Fruit fly (Drosophila melanogaster) whole organism, embryonic: ENCODE measurements around the gene Rab3GAP1.

Experiments
- Adf1 ChIP-seq: fragments of 200-800 bp; sonication (Bioruptor generic); IDR thresholded peaks from 2 replicates; pipeline ENCODE4 v1.3.6; 2022; ENCODE audit warnings: missing biosample characterization, missing genetic modification characterization
- CG12219 ChIP-seq: fragments of 200-800 bp; sonication (Bioruptor generic); optimal IDR thresholded peaks from 3 replicates; lab custom pipeline; 2018; ENCODE audit warnings: missing biosample characterization, mild to moderate bottlenecking, missing genetic modification characterization
- CG14441 ChIP-seq: fragments of 200-800 bp; sonication (Bioruptor generic); IDR thresholded peaks from 2 replicates; pipeline ENCODE4 v1.3.6; 2022; ENCODE audit warnings: missing biosample characterization, missing genetic modification characterization
- CG16813 ChIP-seq: fragments of 200-800 bp; sonication (Bioruptor generic); IDR thresholded peaks from 3 replicates; pipeline ENCODE4 v1.3.6; 2022; ENCODE audit warnings: missing biosample characterization, missing genetic modification characterization; ENCODE audit not compliant: partially characterized antibody
- CG4360 ChIP-seq: fragments of 200-800 bp; sonication (Bioruptor generic); IDR thresholded peaks from 2 replicates; pipeline ENCODE4 v1.3.6; 2022; ENCODE audit warnings: missing biosample characterization, missing genetic modification characterization
- CG4854 ChIP-seq: fragments of 200-800 bp; sonication (Bioruptor generic); optimal IDR thresholded peaks from 2 replicates; lab custom pipeline; 2016; ENCODE audit warnings: missing biosample characterization, missing genetic modification characterization, inconsistent platforms
- HLH4C ChIP-seq: fragments of 200-800 bp; sonication (Bioruptor generic); IDR thresholded peaks from 3 replicates; pipeline ENCODE4 v1.3.6; 2022; ENCODE audit warnings: missing biosample characterization, missing genetic modification characterization; ENCODE audit not compliant: partially characterized antibody
- Meics ChIP-seq: fragments of 200-800 bp; sonication (Bioruptor generic); optimal IDR thresholded peaks from 2 replicates; lab custom pipeline; 2017; ENCODE audit warnings: missing biosample characterization, mild to moderate bottlenecking, missing genetic modification characterization
- chinmo ChIP-seq: fragments of 200-800 bp; sonication (Bioruptor generic); IDR thresholded peaks from 4 replicates; pipeline ENCODE4 v1.3.6; 2022; ENCODE audit warnings: missing biosample characterization, missing genetic modification characterization; ENCODE audit not compliant: partially characterized antibody
- nau ChIP-seq: fragments of 200-800 bp; sonication (Bioruptor generic); optimal IDR thresholded peaks from 3 replicates; lab custom pipeline; 2017; ENCODE audit warnings: missing biosample characterization, mild to moderate bottlenecking, missing genetic modification characterization, missing genetic modification reagents
- run ChIP-seq: fragments of 200-800 bp; sonication (Bioruptor generic); optimal IDR thresholded peaks from 3 replicates; lab custom pipeline; 2018; ENCODE audit warnings: missing biosample characterization, mild to moderate bottlenecking, missing genetic modification characterization
- vfl ChIP-seq: fragments of 200-800 bp; sonication (Bioruptor generic); optimal IDR thresholded peaks from 2 replicates; lab custom pipeline; 2016; ENCODE audit warnings: missing biosample characterization, missing genetic modification characterization

- TF ChIP-seq vfl (GFP tag; lab: Kevin White, UChicago), result no peak
- peak; percentile 13 for TF ChIP-seq nau (GFP tag; lab: Kevin White, UChicago)
- no peak for TF ChIP-seq CG4854 (GFP tag; lab: Kevin White, UChicago)
- TF ChIP-seq CG14441 (GFP tag; lab: Robert Waterston, UW), result peak; percentile 65
- peak; percentile 27 for TF ChIP-seq CG12219 (GFP tag; lab: Kevin White, UChicago)
- TF ChIP-seq Meics (GFP tag; lab: Kevin White, UChicago), result peak; percentile 62
- no peak for TF ChIP-seq CG16813
- no peak for TF ChIP-seq run (tag; lab: Kevin White, UChicago)
- TF ChIP-seq Adf1, result peak; percentile 36; the same call in 1 of the 2 replicates
- TF ChIP-seq chinmo (GFP tag; lab: Robert Waterston, UW), result peak; percentile 97
- TF ChIP-seq CG4360 (GFP tag; lab: Robert Waterston, UW), result no peak
- TF ChIP-seq HLH4C (GFP tag; lab: Robert Waterston, UW), result 0 out of 3 replicates have a peak, but pooled peaks have one; percentile 35
These were observed 18.4 kb upstream of the Rab3GAP1 start for dm6 chr2L:1629206-1629959.
